Fruit fly (Drosophila melanogaster) whole organism, embryonic: ENCODE results near the gene mRpS18C.

Source experiments
- Atf3 ChIP-seq: fragments of 200-800 bp; sonication (Bioruptor generic); optimal IDR thresholded peaks from 3 replicates; lab custom pipeline; 2016; ENCODE audit warnings: missing biosample characterization, missing genetic modification characterization
- CG11398 ChIP-seq: fragments of 200-800 bp; sonication (Bioruptor generic); optimal IDR thresholded peaks from 2 replicates; lab custom pipeline; 2016; ENCODE audit warnings: missing biosample characterization, missing genetic modification characterization
- CG1647 ChIP-seq: fragments of 200-800 bp; sonication (Bioruptor generic); optimal IDR thresholded peaks from 3 replicates; lab custom pipeline; 2016; ENCODE audit warnings: missing biosample characterization, missing genetic modification characterization
- CG17802 ChIP-seq: fragments of 200-800 bp; sonication (Bioruptor generic); optimal IDR thresholded peaks from 2 replicates; lab custom pipeline; 2018; ENCODE audit warnings: missing biosample characterization, mild to moderate bottlenecking, missing genetic modification characterization, moderate library complexity
- CG32532 ChIP-seq: fragments of 200-800 bp; sonication (Bioruptor generic); IDR thresholded peaks from 2 replicates; pipeline ENCODE4 v1.3.6; 2022; ENCODE audit warnings: missing biosample characterization, missing genetic modification characterization
- CG33557 ChIP-seq: fragments of 200-800 bp; sonication (Bioruptor generic); optimal IDR thresholded peaks from 2 replicates; lab custom pipeline; 2019; ENCODE audit warnings: missing biosample characterization, mild to moderate bottlenecking, missing genetic modification characterization, moderate library complexity
- Dad ChIP-seq: fragments of 200-800 bp; sonication (Bioruptor generic); optimal IDR thresholded peaks from 3 replicates; lab custom pipeline; 2016; ENCODE audit warnings: missing biosample characterization, missing genetic modification characterization
- Sox102F ChIP-seq: fragments of 200-800 bp; sonication (Bioruptor generic); optimal IDR thresholded peaks from 2 replicates; lab custom pipeline; 2018; ENCODE audit warnings: missing biosample characterization, mild to moderate bottlenecking, missing genetic modification characterization, moderate library complexity
- chm ChIP-seq: fragments of 200-800 bp; sonication (Bioruptor generic); IDR thresholded peaks from 2 replicates; pipeline ENCODE4 v1.3.6; 2022; ENCODE audit warnings: missing biosample characterization, missing genetic modification characterization
- corto ChIP-seq: fragments of 200-800 bp; sonication (Bioruptor generic); optimal IDR thresholded peaks from 2 replicates; lab custom pipeline; 2016; ENCODE audit warnings: missing biosample characterization, mild to moderate bottlenecking, missing genetic modification characterization, moderate library complexity
- fd64A ChIP-seq: fragments of 200-800 bp; sonication (Bioruptor generic); optimal IDR thresholded peaks from 3 replicates; lab custom pipeline; 2018; ENCODE audit warnings: missing biosample characterization, mild to moderate bottlenecking, missing genetic modification characterization
- kni ChIP-seq: fragments of 200-800 bp; sonication (Bioruptor generic); optimal IDR thresholded peaks from 3 replicates; lab custom pipeline; 2017; ENCODE audit warnings: mild to moderate bottlenecking, missing biosample characterization, missing genetic modification reagents, missing genetic modification characterization

DNA sequence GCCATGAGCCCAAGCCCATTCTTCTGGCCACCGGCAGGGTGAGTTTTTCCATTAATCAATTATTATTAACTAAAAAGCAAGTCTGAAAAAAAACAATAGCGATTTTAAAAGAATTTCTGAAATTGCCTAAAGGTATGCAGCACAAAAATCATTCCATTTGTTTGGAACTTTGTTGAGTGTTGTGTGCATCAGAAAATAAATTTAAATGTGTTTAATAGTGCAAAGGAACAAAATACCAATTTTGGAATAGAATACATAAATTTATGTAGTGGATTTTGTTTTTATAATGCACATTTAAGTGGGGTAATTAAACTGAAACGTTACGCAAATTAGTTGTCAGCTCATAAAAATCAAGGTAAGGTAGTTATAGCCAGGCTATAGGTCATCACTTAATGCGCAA, 40.5 kb downstream of the mRpS18C start:
- no peak for TF ChIP-seq kni (GFP tag; lab: Kevin White, UChicago)
- TF ChIP-seq fd64A (GFP tag; lab: Kevin White, UChicago): no peak
- TF ChIP-seq CG32532 (GFP tag; lab: Robert Waterston, UW): no peak
- no peak for TF ChIP-seq Atf3 (GFP tag; lab: Kevin White, UChicago)
- no peak for TF ChIP-seq Dad (GFP tag; lab: Kevin White, UChicago)
- TF ChIP-seq CG11398 (GFP tag; lab: Kevin White, UChicago): no peak
- no peak for TF ChIP-seq chm (GFP tag; lab: Robert Waterston, UW)
- no peak for TF ChIP-seq corto
- no peak for TF ChIP-seq CG17802 (tag; lab: Kevin White, UChicago)
- no peak for TF ChIP-seq CG33557 (GFP tag; lab: Kevin White, UChicago)
- no peak for TF ChIP-seq Sox102F
- TF ChIP-seq CG1647: no peak
